Fruit fly (Drosophila melanogaster): ENCODE results near the gene CG14137.

CG14137 gene

dm6 chr3L:11579919-11580318 lies 19.9 kb downstream of the CG14137 start, which contains the start of gene CG43390 (continued):
- TF ChIP-seq Nf-YB (GFP tag; optimal IDR thresholded peaks at IDR 0.05) (no peak), CG4820 (GFP tag; optimal IDR thresholded peaks at IDR 0.05) (no peak), Mrtf (GFP tag; IDR thresholded peaks at IDR 0.05) (no peak), CG11093 (GFP tag; IDR thresholded peaks at IDR 0.05) (no peak), CTCF (GFP tag; optimal IDR thresholded peaks at IDR 0.05) (no peak), CG15514 (GFP tag; optimal IDR thresholded peaks at IDR 0.05) (peak; percentile 38), pfk (GFP tag; optimal IDR thresholded peaks at IDR 0.05) (no peak), gem (tag; optimal IDR thresholded peaks at IDR 0.05) (peak; percentile 59), CG31365 (tag; optimal IDR thresholded peaks at IDR 0.05) (no peak), Max (GFP tag; optimal IDR thresholded peaks at IDR 0.05) (no peak), ro (GFP tag; IDR thresholded peaks at IDR 0.05) (no peak), lola (GFP tag; optimal IDR thresholded peaks at IDR 0.05) (no peak), da (GFP tag; optimal IDR thresholded peaks at IDR 0.05) (no peak), CG6689 (GFP tag; IDR thresholded peaks at IDR 0.05) (no peak), sug (tag; optimal IDR thresholded peaks at IDR 0.05) (peak; percentile 39), CG13424 (tag; optimal IDR thresholded peaks at IDR 0.05) (peak; percentile 27), Rfx (GFP tag; IDR thresholded peaks at IDR 0.05) (peak; percentile 77; the same call in 1 of the 2 replicates), D19B (GFP tag; optimal IDR thresholded peaks at IDR 0.05) (peak; percentile 9), zfh2 (GFP tag; optimal IDR thresholded peaks at IDR 0.05) (no peak), CG7786 (GFP tag; optimal IDR thresholded peaks at IDR 0.05) (no peak), pan (optimal IDR thresholded peaks at IDR 0.05) (no peak), pan (GFP tag; optimal IDR thresholded peaks at IDR 0.05 in 1 of 2, IDR thresholded peaks at IDR 0.05 in 1 of 2) (no peak), CG12744 (GFP tag; optimal IDR thresholded peaks at IDR 0.05) (peak; percentile 7), Ptx1 (GFP tag; IDR thresholded peaks at IDR 0.05) (no peak), salm (tag; optimal IDR thresholded peaks at IDR 0.05) (no peak), CG4617 (GFP tag; optimal IDR thresholded peaks at IDR 0.05; ENCODE audit: borderline replicate concordance) (no peak), E2f1 (GFP tag; IDR thresholded peaks at IDR 0.05) (no peak), B-H2 (GFP tag; optimal IDR thresholded peaks at IDR 0.05) (peak; percentile 69), CG10147 (GFP tag; optimal IDR thresholded peaks at IDR 0.05) (peak; percentile 78), CG10321 (GFP tag; IDR thresholded peaks at IDR 0.05) (no peak), CG1529 (GFP tag; optimal IDR thresholded peaks at IDR 0.05) (no peak), CG12071 (GFP tag; optimal IDR thresholded peaks at IDR 0.05) (no peak), ara (GFP tag; IDR thresholded peaks at IDR 0.05) (no peak), Nf-YC (tag; optimal IDR thresholded peaks at IDR 0.05) (no peak), CG6654 (GFP tag; optimal IDR thresholded peaks at IDR 0.05) (no peak), schlank (tag; optimal IDR thresholded peaks at IDR 0.05) (peak; percentile 63), Side (GFP tag; optimal IDR thresholded peaks at IDR 0.05) (no peak), CG15073 (GFP tag; optimal IDR thresholded peaks at IDR 0.05) (no peak), dimm (GFP tag; IDR thresholded peaks at IDR 0.05) (no peak), CG2875 (GFP tag; optimal IDR thresholded peaks at IDR 0.05) (peak; percentile 7), CG33557 (GFP tag; optimal IDR thresholded peaks at IDR 0.05) (no peak), Bteb2 (GFP tag; optimal IDR thresholded peaks at IDR 0.05) (peak; percentile 7), Hmx (GFP tag; optimal IDR thresholded peaks at IDR 0.05) (no peak), dysf (GFP tag; IDR thresholded peaks at IDR 0.05) (peak; percentile 51; the same call in 1 of the 3 replicates), tin (GFP tag; optimal IDR thresholded peaks at IDR 0.05) (no peak), CG10565 (GFP tag; optimal IDR thresholded peaks at IDR 0.05) (no peak), CG7271 (tag; optimal IDR thresholded peaks at IDR 0.05) (no peak), CG15696 (tag; optimal IDR thresholded peaks at IDR 0.05) (no peak), slp2 (GFP tag; optimal IDR thresholded peaks at IDR 0.05) (no peak), Jarid2 (GFP tag; optimal IDR thresholded peaks at IDR 0.05) (peak; percentile 2), CG15479 (GFP tag; optimal IDR thresholded peaks at IDR 0.05) (no peak), mirr (GFP tag; optimal IDR thresholded peaks at IDR 0.05) (peak; percentile 89)

Data from whole organism, embryonic.